Worm (Caenorhabditis elegans) whole organism, L4 larva: ENCODE data around the gene ZK757.1.

Experiments
- F10B5.3 ChIP-seq: sonication (generic microtip); optimal IDR thresholded peaks from 2 replicates; lab custom pipeline; 2016; ENCODE audit warnings: mild to moderate bottlenecking, missing genetic modification characterization, missing compliant biosample characterization
- F26F4.8 ChIP-seq: fragments of 200-800 bp; sonication (Bioruptor generic); conservative IDR thresholded peaks from 2 replicates; pipeline ENCODE4 v1.3.6; 2022; ENCODE audit warnings: missing genetic modification characterization, missing compliant biosample characterization
- F49E8.2 ChIP-seq: sonication (generic microtip); optimal IDR thresholded peaks from 2 replicates; lab custom pipeline; 2016; ENCODE audit warnings: missing compliant biosample characterization, mild to moderate bottlenecking, missing genetic modification characterization, borderline replicate concordance
- Y75B8A.6 ChIP-seq: fragments of 200-800 bp; sonication (Bioruptor generic); IDR thresholded peaks from 2 replicates; pipeline ENCODE4 v1.3.6; 2022; ENCODE audit warnings: missing genetic modification reagents, missing genetic modification characterization, missing compliant biosample characterization
- ZK546.5 ChIP-seq, 2 experiments: sonication (generic microtip); optimal IDR thresholded peaks; 2 replicates each; lab custom pipeline; 2017; ENCODE audit warnings: missing biosample characterization in 2 of 2, missing genetic modification characterization in 2 of 2
- aly-2 ChIP-seq: sonication (generic microtip); optimal IDR thresholded peaks from 2 replicates; lab custom pipeline; 2018; ENCODE audit warnings: missing biosample characterization, missing genetic modification characterization
- ama-1 ChIP-seq: fragments of 150-350 bp; optimal IDR thresholded peaks from 2 replicates; lab custom pipeline; 2014; ENCODE audit warnings: inconsistent platforms, mixed read lengths
- ceh-20 ChIP-seq: fragments of 200-800 bp; sonication (Bioruptor generic); IDR thresholded peaks from 2 replicates; pipeline ENCODE4 v1.3.6; 2022; ENCODE audit warnings: missing genetic modification reagents, missing genetic modification characterization, missing compliant biosample characterization
- ceh-28 ChIP-seq: fragments of 150-350 bp; optimal IDR thresholded peaks from 2 replicates; lab custom pipeline; 2014; ENCODE audit warnings: missing biosample characterization, missing genetic modification reagents, missing genetic modification characterization
- ceh-32 ChIP-seq: sonication (generic microtip); optimal IDR thresholded peaks from 2 replicates; lab custom pipeline; 2016; ENCODE audit warnings: mild to moderate bottlenecking, missing genetic modification characterization, missing compliant biosample characterization; ENCODE audit not compliant: poor library complexity
- ces-1 ChIP-seq: fragments of 150-350 bp; sonication (generic microtip); optimal IDR thresholded peaks from 4 replicates; lab custom pipeline; 2014; ENCODE audit warnings: missing biosample characterization, missing genetic modification reagents, missing genetic modification characterization
- daf-8 ChIP-seq: fragments of 200-800 bp; sonication (Bioruptor generic); IDR thresholded peaks from 2 replicates; pipeline ENCODE4 v1.3.6; 2022; ENCODE audit warnings: missing genetic modification characterization, missing compliant biosample characterization
- dmd-6 ChIP-seq: fragments of 200-800 bp; sonication (Bioruptor generic); IDR thresholded peaks from 2 replicates; pipeline ENCODE4 v1.3.6; 2022; ENCODE audit warnings: missing genetic modification reagents, missing genetic modification characterization, missing compliant biosample characterization
- dmd-8 ChIP-seq: fragments of 200-800 bp; sonication (Bioruptor generic); IDR thresholded peaks from 2 replicates; pipeline ENCODE4 v1.3.6; 2022; ENCODE audit warnings: missing genetic modification characterization, missing compliant biosample characterization
- dmd-9 ChIP-seq: fragments of 200-800 bp; sonication (Bioruptor generic); IDR thresholded peaks from 2 replicates; pipeline ENCODE4 v1.3.6; 2022; ENCODE audit warnings: missing genetic modification reagents, missing genetic modification characterization, missing compliant biosample characterization
- duxl-1 ChIP-seq: sonication (generic microtip); optimal IDR thresholded peaks from 2 replicates; lab custom pipeline; 2016; ENCODE audit warnings: mild to moderate bottlenecking, missing genetic modification characterization, moderate library complexity, missing compliant biosample characterization; ENCODE audit not compliant: poor library complexity
- fkh-10 ChIP-seq: fragments of 150-350 bp; optimal IDR thresholded peaks from 2 replicates; lab custom pipeline; 2014; ENCODE audit warnings: missing biosample characterization, missing genetic modification reagents, missing genetic modification characterization
- fos-1 ChIP-seq: fragments of 150-350 bp; optimal IDR thresholded peaks from 2 replicates; lab custom pipeline; 2014; ENCODE audit warnings: missing biosample characterization, missing genetic modification characterization
- gei-8 ChIP-seq: fragments of 200-800 bp; sonication (Bioruptor generic); optimal IDR thresholded peaks from 2 replicates; lab custom pipeline; 2018; ENCODE audit warnings: mild to moderate bottlenecking, missing genetic modification characterization, missing compliant biosample characterization
- hif-1 ChIP-seq, 2 experiments: sonication (generic microtip); optimal IDR thresholded peaks; 2 replicates each; lab custom pipeline; 2016 to 2017; ENCODE audit warnings: missing compliant biosample characterization in 2 of 2, missing genetic modification characterization in 2 of 2, missing genetic modification reagents in 2 of 2, missing genotype in 2 of 2, mild to moderate bottlenecking in 1 of 2
- hlh-11 ChIP-seq: fragments of 200-800 bp; sonication (Bioruptor generic); optimal IDR thresholded peaks from 2 replicates; lab custom pipeline; 2018; ENCODE audit warnings: mild to moderate bottlenecking, missing genetic modification characterization, missing compliant biosample characterization
- hlh-30 ChIP-seq: sonication (generic microtip); optimal IDR thresholded peaks from 2 replicates; lab custom pipeline; 2017; ENCODE audit warnings: antibody characterized with exemption, mild to moderate bottlenecking, missing genetic modification characterization, missing compliant biosample characterization; ENCODE audit not compliant: insufficient read depth
- lin-13 ChIP-seq: fragments of 150-350 bp; optimal IDR thresholded peaks from 2 replicates; lab custom pipeline; 2014; ENCODE audit warnings: missing biosample characterization, missing genetic modification reagents, missing genetic modification characterization
- lin-15B ChIP-seq: fragments of 150-350 bp; sonication (generic microtip); optimal IDR thresholded peaks from 3 replicates; lab custom pipeline; 2014; ENCODE audit warnings: missing biosample characterization, missing genetic modification characterization
- lin-29 ChIP-seq: fragments of 200-800 bp; sonication (Bioruptor generic); IDR thresholded peaks from 2 replicates; pipeline ENCODE4 v1.3.6; 2022; ENCODE audit warnings: missing genetic modification reagents, missing genetic modification characterization, missing compliant biosample characterization
- lin-38 ChIP-seq: fragments of 200-800 bp; sonication (Bioruptor generic); IDR thresholded peaks from 2 replicates; pipeline ENCODE4 v1.3.6; 2022; ENCODE audit warnings: missing genetic modification reagents, missing genetic modification characterization, missing compliant biosample characterization
- lin-39 ChIP-seq: fragments of 150-350 bp; optimal IDR thresholded peaks from 2 replicates; lab custom pipeline; 2014; ENCODE audit warnings: missing biosample characterization, missing genetic modification reagents, missing genetic modification characterization
- lir-3 ChIP-seq: sonication (generic microtip); optimal IDR thresholded peaks from 2 replicates; lab custom pipeline; 2016; ENCODE audit warnings: mild to moderate bottlenecking, missing genetic modification characterization, missing compliant biosample characterization
- lsy-2 ChIP-seq, 2 experiments: fragments of 150-350 bp in 1 of 2; sonication (generic microtip) in 1 of 2; optimal IDR thresholded peaks; 2 replicates each; lab custom pipeline; 2014 to 2017; ENCODE audit warnings: missing biosample characterization in 2 of 2, missing genetic modification characterization in 2 of 2
- madf-9 ChIP-seq: fragments of 200-800 bp; sonication (Bioruptor generic); conservative IDR thresholded peaks from 2 replicates; pipeline ENCODE4 v1.3.6; 2022; ENCODE audit warnings: missing genetic modification reagents, missing genetic modification characterization, missing compliant biosample characterization
- mdl-1 ChIP-seq, 2 experiments: fragments of 150-350 bp in 1 of 2; sonication (generic microtip) in 1 of 2; optimal IDR thresholded peaks; 2 replicates each; lab custom pipeline; 2014 to 2017; ENCODE audit warnings: missing biosample characterization in 2 of 2, missing genetic modification characterization in 2 of 2
- mxl-2 ChIP-seq: fragments of 200-800 bp; sonication (Bioruptor generic); conservative IDR thresholded peaks from 2 replicates; pipeline ENCODE4 v1.3.6; 2022; ENCODE audit warnings: missing genetic modification reagents, missing genetic modification characterization, missing compliant biosample characterization
- mxl-3 ChIP-seq: fragments of 200-800 bp; sonication (Bioruptor generic); optimal IDR thresholded peaks from 2 replicates; lab custom pipeline; 2018; ENCODE audit warnings: mild to moderate bottlenecking, missing genetic modification characterization, missing compliant biosample characterization
- nhr-102 ChIP-seq: sonication (generic microtip); optimal IDR thresholded peaks from 2 replicates; lab custom pipeline; 2016; ENCODE audit warnings: mild to moderate bottlenecking, missing genetic modification characterization, moderate library complexity, missing compliant biosample characterization
- nhr-28 ChIP-seq: fragments of 150-350 bp; optimal IDR thresholded peaks from 2 replicates; lab custom pipeline; 2014; ENCODE audit warnings: missing biosample characterization, missing genetic modification characterization
- nhr-6 ChIP-seq: fragments of 150-350 bp; optimal IDR thresholded peaks from 2 replicates; lab custom pipeline; 2014; ENCODE audit warnings: missing biosample characterization, missing genetic modification characterization
- nhr-76 ChIP-seq: fragments of 150-350 bp; optimal IDR thresholded peaks from 2 replicates; lab custom pipeline; 2014; ENCODE audit warnings: missing biosample characterization, missing genetic modification characterization
- pha-4 ChIP-seq, 2 experiments: fragments of 150-350 bp in 1 of 2; fragments of 200-800 bp in 1 of 2; sonication (Bioruptor generic) in 1 of 2; IDR thresholded peaks in 1 of 2; optimal IDR thresholded peaks in 1 of 2; 2 replicates each; pipeline versions ENCODE4 v1.3.6 to Lab custom; 2014 to 2022; ENCODE audit warnings: missing genetic modification characterization in 2 of 2, missing genetic modification reagents in 2 of 2, missing biosample characterization in 1 of 2, missing compliant biosample characterization in 1 of 2
- saeg-2 ChIP-seq: fragments of 200-800 bp; sonication (Bioruptor generic); IDR thresholded peaks from 2 replicates; pipeline ENCODE4 v1.3.6; 2022; ENCODE audit warnings: missing genetic modification reagents, missing genetic modification characterization, missing compliant biosample characterization
- set-16 ChIP-seq: fragments of 200-800 bp; sonication (Bioruptor generic); IDR thresholded peaks from 2 replicates; pipeline ENCODE4 v1.3.6; 2022; ENCODE audit warnings: missing genetic modification reagents, missing genetic modification characterization, missing compliant biosample characterization
- snpc-1.2 ChIP-seq: fragments of 200-800 bp; sonication (Bioruptor generic); IDR thresholded peaks from 2 replicates; pipeline ENCODE4 v1.3.6; 2022; ENCODE audit warnings: missing genetic modification reagents, missing genetic modification characterization, missing compliant biosample characterization
- tag-97 ChIP-seq: fragments of 200-800 bp; sonication (Bioruptor generic); IDR thresholded peaks from 2 replicates; pipeline ENCODE4 v1.3.6; 2022; ENCODE audit warnings: missing genetic modification characterization, missing compliant biosample characterization
- unc-39 ChIP-seq: sonication (generic microtip); optimal IDR thresholded peaks from 2 replicates; lab custom pipeline; 2017; ENCODE audit warnings: missing biosample characterization, missing genetic modification characterization
- unc-62 ChIP-seq, 3 experiments: fragments of 150-350 bp in 1 of 3; sonication (generic microtip); optimal IDR thresholded peaks in 2 of 3; peaks in 1 of 3; 1 replicate in 1 of 3; 2 replicates in 2 of 3; lab custom pipeline; 2014 to 2017; ENCODE audit warnings: missing biosample characterization in 3 of 3, missing genetic modification characterization in 3 of 3, missing genetic modification reagents in 3 of 3, missing genotype in 1 of 3
- zag-1 ChIP-seq: fragments of 150-350 bp; optimal IDR thresholded peaks from 2 replicates; lab custom pipeline; 2014; ENCODE audit warnings: missing biosample characterization, missing genetic modification characterization
- zip-2 ChIP-seq: fragments of 150-350 bp; optimal IDR thresholded peaks from 2 replicates; lab custom pipeline; 2014; ENCODE audit warnings: missing biosample characterization, missing genetic modification characterization
- ztf-7 ChIP-seq: fragments of 150-350 bp; optimal IDR thresholded peaks from 2 replicates; lab custom pipeline; 2014; ENCODE audit warnings: missing biosample characterization, missing genetic modification characterization

Gene ZK757.1

ce11 chrIII:9826005-9826404, 44.9 kb downstream of the ZK757.1 start (continued):
- TF ChIP-seq saeg-2 (GFP tag; lab: Robert Waterston, UW) (no peak), lsy-2 (tag; optimal IDR thresholded peaks at IDR 0.05; lab: Kevin White, UChicago) (peak in 1 of 2 experiments; percentile 82), madf-9 (GFP tag; lab: Robert Waterston, UW) (no peak), mdl-1 (tag; optimal IDR thresholded peaks at IDR 0.05; lab: Kevin White, UChicago) (peak in 1 of 2 experiments; percentile 71), mxl-3 (GFP tag; lab: Kevin White, UChicago) (peak; percentile 21), dmd-9 (no peak), tag-97 (GFP tag; lab: Robert Waterston, UW) (no peak), hif-1 (tag; optimal IDR thresholded peaks at IDR 0.05; lab: Kevin White, UChicago) (peak in 1 of 2 experiments; percentile 9), lin-39 (no peak), lin-15B (tag; lab: Kevin White, UChicago) (no peak), F10B5.3 (no peak), lir-3 (tag; lab: Kevin White, UChicago) (no peak), nhr-102 (tag; lab: Kevin White, UChicago) (peak; percentile 2), ama-1 (peak; percentile 66), F49E8.2 (no peak), nhr-28 (tag; lab: Kevin White, UChicago) (peak; percentile 17), nhr-76 (tag; lab: Kevin White, UChicago) (no peak), ZK546.5 (tag; optimal IDR thresholded peaks at IDR 0.05; lab: Kevin White, UChicago) (no peak), hlh-11 (peak; percentile 73)

- TF ChIP-seq lir-3 (tag; lab: Kevin White, UChicago) (no peak), Y75B8A.6 (GFP tag; lab: Robert Waterston, UW) (peak; percentile 70; the same call in 1 of the 2 replicates), madf-9 (GFP tag; lab: Robert Waterston, UW) (no peak), mxl-2 (GFP tag; lab: Robert Waterston, UW) (no peak), lin-38 (GFP tag; lab: Robert Waterston, UW) (no peak), hif-1 (tag; optimal IDR thresholded peaks at IDR 0.05; lab: Kevin White, UChicago) (no peak), lin-39 (no peak), ceh-20 (no peak), F26F4.8 (GFP tag; lab: Robert Waterston, UW) (no peak), dmd-6 (GFP tag; lab: Robert Waterston, UW) (peak; percentile 48), ceh-32 (no peak), fkh-10 (GFP tag; lab: Kevin White, UChicago) (no peak), unc-39 (tag; lab: Kevin White, UChicago) (no peak), snpc-1.2 (GFP tag; lab: Robert Waterston, UW) (0 out of 2 replicates have a peak, but pooled peaks have one; percentile 34), fos-1 (tag; lab: Kevin White, UChicago) (no peak), lin-13 (GFP tag; lab: Kevin White, UChicago) (no peak), unc-62 (GFP tag; optimal IDR thresholded peaks at IDR 0.05 in 1 of 2; lab: Kevin White, UChicago) (peak in 1 of 2 experiments; percentile 56), unc-62 (tag; optimal IDR thresholded peaks at IDR 0.05; lab: Kevin White, UChicago) (no peak), zag-1 (tag; lab: Kevin White, UChicago) (no peak), daf-8 (no peak), pha-4 (GFP tag; IDR thresholded peaks at IDR 0.05; lab: Robert Waterston, UW) (0 out of 2 replicates have a peak, but pooled peaks have one; percentile 32), pha-4 (tag; optimal IDR thresholded peaks at IDR 0.05; lab: Kevin White, UChicago) (no peak), zip-2 (tag; lab: Kevin White, UChicago) (no peak), ztf-7 (tag; lab: Kevin White, UChicago) (no peak), ZK546.5 (tag; optimal IDR thresholded peaks at IDR 0.05; lab: Kevin White, UChicago) (no peak), nhr-6 (tag; lab: Kevin White, UChicago) (no peak), set-16 (GFP tag; lab: Robert Waterston, UW) (0 out of 2 replicates have a peak, but pooled peaks have one; percentile 16), duxl-1 (tag; lab: Kevin White, UChicago) (no peak), hlh-30 (tag; lab: Kevin White, UChicago) (no peak), dmd-8 (GFP tag; lab: Robert Waterston, UW) (no peak), ceh-28 (peak; percentile 26), mxl-3 (GFP tag; lab: Kevin White, UChicago) (no peak), ces-1 (no peak), lin-29 (GFP tag; lab: Robert Waterston, UW) (no peak), gei-8 (GFP tag; lab: Kevin White, UChicago) (no peak), aly-2 (tag; lab: Kevin White, UChicago) (no peak)
Measured at ce11 chrIII:9825073-9825828, 45.7 kb downstream of the ZK757.1 start, which contains the start of gene ZK632.9. Gene ZK632.9, minus strand, starts transcription at chrIII:9825432.
